Fruit fly (Drosophila melanogaster): Measurements from ENCODE around the gene mfrn.
A peak's percentile ranks its signal among the peaks of the same experiment; 100 is the strongest.

mfrn gene

DNA sequence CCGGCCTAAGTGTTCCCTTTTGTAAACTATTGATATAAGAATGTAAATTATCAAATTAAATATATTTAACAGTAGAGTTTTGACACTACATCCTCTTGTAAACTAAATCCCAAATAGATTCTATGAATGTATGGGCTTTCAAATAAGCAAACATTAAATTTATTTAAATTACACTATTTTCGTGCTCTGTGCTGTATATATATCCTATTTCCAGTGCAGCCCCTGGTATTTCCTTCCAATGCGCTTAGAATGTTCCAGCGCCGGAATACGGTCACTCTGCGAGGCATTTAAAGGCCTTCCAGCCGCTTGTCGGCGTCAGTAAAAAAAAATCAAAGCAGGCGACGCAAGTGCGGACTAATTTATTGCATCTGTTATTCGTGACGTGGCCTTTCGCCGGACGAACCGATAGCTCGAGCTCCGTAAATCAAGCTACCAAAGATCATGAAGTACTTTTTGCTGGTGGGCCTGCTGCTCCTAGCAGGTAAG, 643 bp upstream of the mfrn start, which contains the start of gene Gp93 (continued):
- TF ChIP-seq CG13775 (GFP tag; optimal IDR thresholded peaks at IDR 0.05) (peak; percentile 67), Bteb2 (GFP tag; optimal IDR thresholded peaks at IDR 0.05) (peak; percentile 48), twi (tag; optimal IDR thresholded peaks at IDR 0.05) (peak; percentile 31), chif (GFP tag; optimal IDR thresholded peaks at IDR 0.05) (peak; percentile 28 to 36), pfk (GFP tag; optimal IDR thresholded peaks at IDR 0.05) (peak; percentile 26), MESR4 (GFP tag; optimal IDR thresholded peaks at IDR 0.05) (peak; percentile 87), tll (GFP tag; optimal IDR thresholded peaks at IDR 0.05) (no peak), CG15514 (GFP tag; optimal IDR thresholded peaks at IDR 0.05) (peak; percentile 13), CG15073 (GFP tag; optimal IDR thresholded peaks at IDR 0.05) (no peak), CG16779 (GFP tag; IDR thresholded peaks at IDR 0.05) (no peak), HLH54F (GFP tag; optimal IDR thresholded peaks at IDR 0.05) (peak; percentile 48), Dip2 (GFP tag; IDR thresholded peaks at IDR 0.05) (no peak), CG4282 (GFP tag; optimal IDR thresholded peaks at IDR 0.05) (no peak), toy (GFP tag; IDR thresholded peaks at IDR 0.05) (no peak), CG10462 (GFP tag; optimal IDR thresholded peaks at IDR 0.05) (peak; percentile 53), CG2120 (GFP tag; optimal IDR thresholded peaks at IDR 0.05) (peak; percentile 57), CG12219 (GFP tag; optimal IDR thresholded peaks at IDR 0.05) (peak; percentile 15), Ssrp (tag; optimal IDR thresholded peaks at IDR 0.05) (peak; percentile 65), dysf (GFP tag; IDR thresholded peaks at IDR 0.05) (peak; percentile 72), CG7556 (GFP tag; optimal IDR thresholded peaks at IDR 0.05) (peak; percentile 55), Max (GFP tag; optimal IDR thresholded peaks at IDR 0.05) (no peak), CG30431 (GFP tag; optimal IDR thresholded peaks at IDR 0.05) (peak; percentile 29), kni (GFP tag; optimal IDR thresholded peaks at IDR 0.05) (no peak), fd96Cb (tag; optimal IDR thresholded peaks at IDR 0.05) (peak; percentile 45), Oli (tag; optimal IDR thresholded peaks at IDR 0.05) (peak; percentile 62), CG17186 (GFP tag; optimal IDR thresholded peaks at IDR 0.05) (no peak), CG8290 (GFP tag; optimal IDR thresholded peaks at IDR 0.05) (no peak), CG8290 (tag; optimal IDR thresholded peaks at IDR 0.05) (peak in 1 of 2 experiments; percentile 59), CG12744 (GFP tag; optimal IDR thresholded peaks at IDR 0.05) (no peak), knrl (GFP tag; IDR thresholded peaks at IDR 0.05; ENCODE audit: partially characterized antibody) (no peak), CG4617 (GFP tag; optimal IDR thresholded peaks at IDR 0.05; ENCODE audit: borderline replicate concordance) (peak; percentile 6), tna (GFP tag; IDR thresholded peaks at IDR 0.05; ENCODE audit: partially characterized antibody) (0 out of 2 replicates have a peak, but pooled peaks have one; percentile 12), Dek (tag; optimal IDR thresholded peaks at IDR 0.05) (peak; percentile 18), CG8765 (GFP tag; IDR thresholded peaks at IDR 0.05) (peak; percentile 34; the same call in 1 of the 2 replicates), seq (GFP tag; IDR thresholded peaks at IDR 0.05) (peak; percentile 37; the same call in 1 of the 2 replicates), CG12391 (tag; optimal IDR thresholded peaks at IDR 0.05) (peak; percentile 71), Optix (GFP tag; IDR thresholded peaks at IDR 0.05) (peak; percentile 51; the same call in 1 of the 3 replicates), row (GFP tag; IDR thresholded peaks at IDR 0.05) (peak; percentile 79), lilli (GFP tag; optimal IDR thresholded peaks at IDR 0.05) (peak; percentile 66), slp2 (GFP tag; optimal IDR thresholded peaks at IDR 0.05) (peak; percentile 13), ash1 (GFP tag; optimal IDR thresholded peaks at IDR 0.05) (no peak), CG6272 (GFP tag; IDR thresholded peaks at IDR 0.05) (peak; percentile 40; the same call in 1 of the 2 replicates), CG34376 (GFP tag; optimal IDR thresholded peaks at IDR 0.05) (peak; percentile 70), Doc3 (GFP tag; IDR thresholded peaks at IDR 0.05; ENCODE audit: partially characterized antibody) (no peak), sd (tag; optimal IDR thresholded peaks at IDR 0.05) (peak; percentile 82), NC2α (GFP tag; optimal IDR thresholded peaks at IDR 0.05) (peak; percentile 57), Deaf1 (tag; optimal IDR thresholded peaks at IDR 0.05) (no peak), CG18262 (tag; optimal IDR thresholded peaks at IDR 0.05) (peak; percentile 72), ssp (GFP tag; IDR thresholded peaks at IDR 0.05) (peak; percentile 54), ato (GFP tag; IDR thresholded peaks at IDR 0.05; ENCODE audit: partially characterized antibody) (peak; percentile 50; the same call in 1 of the 2 replicates)

Data from whole organism, embryonic.